Worm (Caenorhabditis elegans) whole organism, late embryonic: ENCODE measurements around the gene C14B4.2.

ENCODE experiments used
- F13H6.1 ChIP-seq: sonication (generic microtip); optimal IDR thresholded peaks from 2 replicates; lab custom pipeline; 2016; ENCODE audit warnings: missing genetic modification characterization, missing compliant biosample characterization
- K02D7.2 ChIP-seq: sonication (generic microtip); optimal IDR thresholded peaks from 2 replicates; lab custom pipeline; 2017; ENCODE audit warnings: mild to moderate bottlenecking, missing genetic modification characterization, missing compliant biosample characterization
- ama-1 ChIP-seq: fragments of 150-350 bp; optimal IDR thresholded peaks from 2 replicates; lab custom pipeline; 2014
- ceh-9 ChIP-seq: sonication (generic microtip); optimal IDR thresholded peaks from 2 replicates; lab custom pipeline; 2016; ENCODE audit warnings: mild to moderate bottlenecking, missing genetic modification characterization, inconsistent platforms, missing compliant biosample characterization
- fkh-10 ChIP-seq: fragments of 150-350 bp; optimal IDR thresholded peaks from 2 replicates; lab custom pipeline; 2014; ENCODE audit warnings: missing biosample characterization, missing genetic modification reagents, missing genetic modification characterization
- hlh-30 ChIP-seq: sonication (generic microtip); optimal IDR thresholded peaks from 2 replicates; lab custom pipeline; 2017; ENCODE audit warnings: antibody characterized with exemption, missing genetic modification characterization, missing compliant biosample characterization; ENCODE audit not compliant: insufficient read depth
- hlh-8 ChIP-seq: sonication (generic microtip); optimal IDR thresholded peaks from 2 replicates; lab custom pipeline; 2016; ENCODE audit warnings: missing genotype, missing genetic modification characterization, missing compliant biosample characterization
- nfya-1 ChIP-seq: sonication (generic microtip); optimal IDR thresholded peaks from 2 replicates; lab custom pipeline; 2017; ENCODE audit warnings: missing genetic modification characterization, mild to moderate bottlenecking, missing compliant biosample characterization, antibody characterized with exemption, moderate library complexity
- nhr-11 ChIP-seq: fragments of 150-350 bp; optimal IDR thresholded peaks from 2 replicates; lab custom pipeline; 2014; ENCODE audit warnings: missing biosample characterization, missing genetic modification characterization

DNA sequence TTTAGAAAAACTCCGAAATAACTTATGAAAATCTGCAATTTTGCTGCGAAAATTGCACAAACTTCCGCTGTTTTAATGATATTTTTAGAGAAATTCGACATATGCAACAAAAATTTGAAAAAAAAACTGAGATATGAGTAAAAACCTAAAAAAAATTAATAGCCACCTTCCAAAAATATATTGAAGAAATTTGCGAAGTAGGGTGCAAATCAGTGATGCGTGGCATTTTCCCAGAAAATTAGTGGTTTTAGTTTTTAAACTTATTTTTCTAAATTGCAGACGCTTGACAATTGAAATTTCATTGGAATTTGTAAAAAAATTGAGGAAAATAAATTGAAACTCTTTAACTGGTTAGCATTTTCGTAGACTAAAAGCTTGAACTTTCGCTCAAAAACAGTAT lies 36.4 kb upstream of the C14B4.2 start, which contains the start of gene C25F9.13:
- no peak for TF ChIP-seq nfya-1 (tag; lab: Kevin White, UChicago)
- TF ChIP-seq hlh-30, result no peak
- TF ChIP-seq F13H6.1 (tag; lab: Kevin White, UChicago), result no peak
- no peak for TF ChIP-seq fkh-10 (GFP tag; lab: Kevin White, UChicago)
- no peak for TF ChIP-seq nhr-11 (tag; lab: Kevin White, UChicago)
- no peak for TF ChIP-seq hlh-8 (tag; lab: Kevin White, UChicago)
- TF ChIP-seq ceh-9, result no peak
- TF ChIP-seq ama-1, result no peak
- TF ChIP-seq K02D7.2 (tag; lab: Kevin White, UChicago), result no peak
